Fruit fly (Drosophila melanogaster) whole organism, embryonic: ENCODE measurements around the gene gdl.

Experiments
- Adf1 ChIP-seq: fragments of 200-800 bp; sonication (Bioruptor generic); IDR thresholded peaks from 2 replicates; pipeline ENCODE4 v1.3.6; 2022; ENCODE audit warnings: missing biosample characterization, missing genetic modification characterization
- Bgb ChIP-seq: fragments of 200-800 bp; sonication (Bioruptor generic); IDR thresholded peaks from 2 replicates; pipeline ENCODE4 v1.3.6; 2022; ENCODE audit warnings: missing biosample characterization, missing genetic modification characterization; ENCODE audit not compliant: partially characterized antibody
- Blimp-1 ChIP-seq: fragments of 200-800 bp; sonication (Bioruptor generic); optimal IDR thresholded peaks from 3 replicates; lab custom pipeline; 2018; ENCODE audit warnings: missing biosample characterization, missing genetic modification characterization, mild to moderate bottlenecking, moderate library complexity, missing genetic modification reagents
- BtbVII ChIP-seq: fragments of 200-800 bp; sonication (Bioruptor generic); optimal IDR thresholded peaks from 3 replicates; lab custom pipeline; 2017; ENCODE audit warnings: missing biosample characterization, mild to moderate bottlenecking, missing genetic modification characterization
- CG10267 ChIP-seq: fragments of 200-800 bp; sonication (Bioruptor generic); optimal IDR thresholded peaks from 2 replicates; lab custom pipeline; 2018; ENCODE audit warnings: missing biosample characterization, mild to moderate bottlenecking, missing genetic modification characterization, moderate library complexity
- CG11504 ChIP-seq: fragments of 200-800 bp; sonication (Bioruptor generic); optimal IDR thresholded peaks from 3 replicates; lab custom pipeline; 2019; ENCODE audit warnings: missing biosample characterization, mild to moderate bottlenecking, missing genetic modification characterization, moderate library complexity
- CG12155 ChIP-seq: fragments of 200-800 bp; sonication (Bioruptor generic); optimal IDR thresholded peaks from 3 replicates; lab custom pipeline; 2016; ENCODE audit warnings: missing biosample characterization, missing genetic modification characterization
- CG13624 ChIP-seq: fragments of 200-800 bp; sonication (Bioruptor generic); optimal IDR thresholded peaks from 2 replicates; lab custom pipeline; 2016; ENCODE audit warnings: missing biosample characterization, missing genetic modification characterization
- CG14050 ChIP-seq: fragments of 200-800 bp; sonication (Bioruptor generic); IDR thresholded peaks from 3 replicates; pipeline ENCODE4 v1.3.6; 2022; ENCODE audit warnings: missing biosample characterization, missing genetic modification characterization
- CG1647 ChIP-seq: fragments of 200-800 bp; sonication (Bioruptor generic); optimal IDR thresholded peaks from 3 replicates; lab custom pipeline; 2016; ENCODE audit warnings: missing biosample characterization, missing genetic modification characterization
- CG16815 ChIP-seq: fragments of 200-800 bp; sonication (Bioruptor generic); optimal IDR thresholded peaks from 3 replicates; lab custom pipeline; 2017; ENCODE audit warnings: missing biosample characterization, mild to moderate bottlenecking, missing genetic modification characterization
- CG18476 ChIP-seq: fragments of 200-800 bp; sonication (Bioruptor generic); optimal IDR thresholded peaks from 2 replicates; lab custom pipeline; 2016; ENCODE audit warnings: missing biosample characterization, mild to moderate bottlenecking, missing genetic modification characterization
- CG2199 ChIP-seq: fragments of 200-800 bp; sonication (Bioruptor generic); IDR thresholded peaks from 3 replicates; pipeline ENCODE4 v1.3.6; 2022; ENCODE audit warnings: missing biosample characterization, missing genetic modification characterization
- CG2202 ChIP-seq: fragments of 200-800 bp; sonication (Bioruptor generic); optimal IDR thresholded peaks from 2 replicates; lab custom pipeline; 2018; ENCODE audit warnings: missing biosample characterization, mild to moderate bottlenecking, missing genetic modification characterization
- CG30431 ChIP-seq: fragments of 200-800 bp; sonication (Bioruptor generic); optimal IDR thresholded peaks from 2 replicates; lab custom pipeline; 2017; ENCODE audit warnings: missing biosample characterization, missing genetic modification characterization
- CG34422 ChIP-seq: fragments of 200-800 bp; sonication (Bioruptor generic); IDR thresholded peaks from 3 replicates; pipeline ENCODE4 v1.3.6; 2022; ENCODE audit warnings: missing biosample characterization, missing genetic modification characterization
- CG4404 ChIP-seq: fragments of 200-800 bp; sonication (Bioruptor generic); IDR thresholded peaks from 2 replicates; pipeline ENCODE4 v1.3.6; 2022; ENCODE audit warnings: missing biosample characterization, missing genetic modification characterization
- CG5953 ChIP-seq: fragments of 200-800 bp; sonication (Bioruptor generic); IDR thresholded peaks from 2 replicates; pipeline ENCODE4 v1.3.6; 2022; ENCODE audit warnings: missing biosample characterization, missing genetic modification characterization
- CG6683 ChIP-seq: fragments of 200-800 bp; sonication (Bioruptor generic); optimal IDR thresholded peaks from 2 replicates; lab custom pipeline; 2017; ENCODE audit warnings: missing biosample characterization, mild to moderate bottlenecking, missing genetic modification characterization, missing genetic modification reagents
- CG9609 ChIP-seq: fragments of 200-800 bp; sonication (Bioruptor generic); optimal IDR thresholded peaks from 3 replicates; lab custom pipeline; 2016; ENCODE audit warnings: missing biosample characterization, missing genetic modification characterization
- CoRest ChIP-seq: fragments of 200-800 bp; sonication (Bioruptor generic); optimal IDR thresholded peaks from 3 replicates; lab custom pipeline; 2018; ENCODE audit warnings: missing biosample characterization, mild to moderate bottlenecking, missing genetic modification characterization, moderate library complexity
- Dbx ChIP-seq: fragments of 200-800 bp; sonication (Bioruptor generic); IDR thresholded peaks from 3 replicates; pipeline ENCODE4 v1.3.6; 2022; ENCODE audit warnings: missing biosample characterization, missing genetic modification characterization
- Dp ChIP-seq: fragments of 200-800 bp; sonication (Bioruptor generic); optimal IDR thresholded peaks from 2 replicates; lab custom pipeline; 2018; ENCODE audit warnings: missing biosample characterization, mild to moderate bottlenecking, missing genetic modification characterization, moderate library complexity
- E2f1 ChIP-seq: fragments of 200-800 bp; sonication (Bioruptor generic); IDR thresholded peaks from 2 replicates; pipeline ENCODE4 v1.3.6; 2022; ENCODE audit warnings: missing biosample characterization, missing genetic modification characterization
- Eip74EF ChIP-seq, 2 experiments: fragments of 200-800 bp in 1 of 2; fragments of >200 bp in 1 of 2; sonication (Bioruptor generic) in 1 of 2; optimal IDR thresholded peaks; 2 replicates each; lab custom pipeline; 2017 to 2019; ENCODE audit warnings: missing biosample characterization in 2 of 2, missing genetic modification characterization in 2 of 2, mild to moderate bottlenecking in 1 of 2, moderate library complexity in 1 of 2
- HmgD ChIP-seq: fragments of 200-800 bp; sonication (Bioruptor generic); optimal IDR thresholded peaks from 3 replicates; lab custom pipeline; 2016; ENCODE audit warnings: missing biosample characterization, missing genetic modification characterization
- Lpt ChIP-seq: fragments of >200 bp; optimal IDR thresholded peaks from 2 replicates; lab custom pipeline; 2018; ENCODE audit warnings: missing biosample characterization, missing genetic modification characterization
- Med ChIP-seq: fragments of 200-800 bp; sonication (Bioruptor generic); peaks from one replicate; lab custom pipeline; 2016; ENCODE audit warnings: missing biosample characterization, missing genetic modification characterization, mild to moderate bottlenecking, inconsistent platforms, moderate library complexity
- NC2β ChIP-seq: fragments of 200-800 bp; sonication (Bioruptor generic); optimal IDR thresholded peaks from 2 replicates; lab custom pipeline; 2016; ENCODE audit warnings: missing biosample characterization, missing genetic modification characterization
- NK7.1 ChIP-seq: fragments of 200-800 bp; sonication (Bioruptor generic); optimal IDR thresholded peaks from 3 replicates; lab custom pipeline; 2016; ENCODE audit warnings: missing biosample characterization, missing genetic modification characterization
- Xbp1 ChIP-seq: fragments of 200-800 bp; sonication (Bioruptor generic); optimal IDR thresholded peaks from 3 replicates; lab custom pipeline; 2016; ENCODE audit warnings: missing biosample characterization, mild to moderate bottlenecking, missing genetic modification characterization
- ase ChIP-seq: fragments of 200-800 bp; sonication (Bioruptor generic); IDR thresholded peaks from 3 replicates; pipeline ENCODE4 v1.3.6; 2022; ENCODE audit warnings: missing biosample characterization, missing genetic modification characterization
- bab2 ChIP-seq: fragments of 200-800 bp; sonication (Bioruptor generic); optimal IDR thresholded peaks from 2 replicates; lab custom pipeline; 2016; ENCODE audit warnings: missing biosample characterization, missing genetic modification characterization
- bsh ChIP-seq, 2 experiments: fragments of 200-800 bp; sonication (Bioruptor generic); optimal IDR thresholded peaks; 2 replicates each; lab custom pipeline; 2017 to 2018; ENCODE audit warnings: mild to moderate bottlenecking in 2 of 2, missing biosample characterization in 2 of 2, missing genetic modification characterization in 2 of 2, moderate library complexity in 1 of 2
- cwo ChIP-seq: fragments of 200-800 bp; sonication (Bioruptor generic); optimal IDR thresholded peaks from 3 replicates; lab custom pipeline; 2017; ENCODE audit warnings: missing biosample characterization, missing genetic modification characterization, mild to moderate bottlenecking, moderate library complexity, missing genetic modification reagents
- dan ChIP-seq: fragments of 200-800 bp; sonication (Bioruptor generic); IDR thresholded peaks from 2 replicates; pipeline ENCODE4 v1.3.6; 2022; ENCODE audit warnings: missing biosample characterization, missing genetic modification characterization
- dimm ChIP-seq: fragments of 200-800 bp; sonication (Bioruptor generic); IDR thresholded peaks from 2 replicates; pipeline ENCODE4 v1.3.6; 2022; ENCODE audit warnings: missing biosample characterization, missing genetic modification characterization
- gro ChIP-seq: fragments of 200-800 bp; sonication (Bioruptor generic); optimal IDR thresholded peaks from 2 replicates; lab custom pipeline; 2016; ENCODE audit warnings: missing biosample characterization, missing genetic modification characterization
- h ChIP-seq: fragments of >200 bp; optimal IDR thresholded peaks from 2 replicates; lab custom pipeline; 2017
- luna ChIP-seq: fragments of 200-800 bp; sonication (Bioruptor generic); optimal IDR thresholded peaks from 2 replicates; lab custom pipeline; 2016; ENCODE audit warnings: missing biosample characterization, missing genetic modification characterization
- nau ChIP-seq: fragments of 200-800 bp; sonication (Bioruptor generic); optimal IDR thresholded peaks from 3 replicates; lab custom pipeline; 2017; ENCODE audit warnings: missing biosample characterization, mild to moderate bottlenecking, missing genetic modification characterization, missing genetic modification reagents
- nerfin-2 ChIP-seq: fragments of 200-800 bp; sonication (Bioruptor generic); IDR thresholded peaks from 2 replicates; pipeline ENCODE4 v1.3.6; 2022; ENCODE audit warnings: missing biosample characterization, missing genetic modification characterization; ENCODE audit not compliant: partially characterized antibody
- peb ChIP-seq: fragments of 200-800 bp; sonication (Bioruptor generic); IDR thresholded peaks from 2 replicates; pipeline ENCODE4 v1.3.6; 2022; ENCODE audit warnings: missing biosample characterization, missing genetic modification characterization
- pzg ChIP-seq: fragments of 200-800 bp; sonication (Bioruptor generic); optimal IDR thresholded peaks from 3 replicates; lab custom pipeline; 2018; ENCODE audit warnings: missing biosample characterization, mild to moderate bottlenecking, missing genetic modification characterization, moderate library complexity
- ro ChIP-seq: fragments of 200-800 bp; sonication (Bioruptor generic); IDR thresholded peaks from 2 replicates; pipeline ENCODE4 v1.3.6; 2022; ENCODE audit warnings: missing biosample characterization, missing genetic modification characterization
- shn ChIP-seq: fragments of 200-800 bp; sonication (Bioruptor generic); optimal IDR thresholded peaks from 3 replicates; lab custom pipeline; 2016; ENCODE audit warnings: missing biosample characterization, missing genetic modification characterization
- sna ChIP-seq: fragments of 200-800 bp; sonication (Bioruptor generic); IDR thresholded peaks from 2 replicates; pipeline ENCODE4 v1.3.6; 2022; ENCODE audit warnings: missing biosample characterization, missing genetic modification characterization; ENCODE audit not compliant: partially characterized antibody
- sr ChIP-seq: fragments of 200-800 bp; sonication (Bioruptor generic); IDR thresholded peaks from 3 replicates; pipeline ENCODE4 v1.3.6; 2022; ENCODE audit warnings: missing biosample characterization, missing genetic modification characterization
- tna ChIP-seq: fragments of 200-800 bp; sonication (Bioruptor generic); IDR thresholded peaks from 2 replicates; pipeline ENCODE4 v1.3.6; 2022; ENCODE audit warnings: missing biosample characterization, missing genetic modification characterization; ENCODE audit not compliant: partially characterized antibody
- usp ChIP-seq: fragments of >200 bp; optimal IDR thresholded peaks from 2 replicates; lab custom pipeline; 2017; ENCODE audit warnings: missing biosample characterization, missing genetic modification characterization

Gene gdl

DNA sequence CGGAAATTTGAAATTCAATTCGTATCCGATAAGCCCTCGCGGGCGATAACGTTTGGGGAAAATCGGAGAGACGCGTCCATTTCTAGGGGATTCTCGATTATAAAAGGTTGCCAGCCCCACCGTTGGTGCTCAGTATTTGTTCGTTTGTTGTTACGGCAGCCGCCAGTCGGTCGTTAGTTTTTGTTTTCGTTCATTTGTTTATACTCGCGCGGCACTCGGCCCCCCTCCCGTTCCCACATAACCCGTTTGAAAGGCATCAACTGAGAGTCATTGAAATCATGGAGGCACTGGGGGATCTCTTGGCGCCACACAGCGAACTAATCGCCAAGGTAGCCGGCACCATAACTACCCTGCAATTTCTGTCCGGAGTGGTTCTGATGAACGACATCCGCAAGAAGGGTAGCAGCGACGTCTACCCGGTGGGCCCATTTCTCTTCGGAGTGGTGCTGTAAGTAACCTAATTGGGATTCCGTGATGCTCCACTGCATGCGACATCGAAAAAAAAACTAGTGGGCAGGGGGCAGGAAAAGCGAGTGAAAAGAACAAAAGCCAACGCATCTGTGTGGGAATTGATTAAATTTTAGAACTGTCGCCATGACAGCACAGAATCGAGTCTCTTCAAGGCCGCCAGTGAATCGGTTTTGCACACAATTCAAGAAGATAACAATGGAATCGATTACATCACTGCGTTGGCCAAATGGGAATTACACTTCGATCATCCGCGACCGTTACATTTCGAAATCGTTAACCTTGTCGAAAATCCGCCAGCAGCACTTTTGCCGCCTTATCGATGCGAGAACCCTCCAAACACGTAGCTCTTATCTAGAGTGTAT, 8.2 kb upstream of the gdl start, which contains the start of gene CG7272 (continued):
- no peak for TF ChIP-seq bsh (GFP tag; optimal IDR thresholded peaks at IDR 0.05; lab: Kevin White, UChicago)
- TF ChIP-seq peb (GFP tag; lab: Robert Waterston, UW) = no peak
- TF ChIP-seq pzg (GFP tag; lab: Kevin White, UChicago) = peak; percentile 83
- TF ChIP-seq Xbp1 (GFP tag; lab: Kevin White, UChicago) = no peak
- no peak for TF ChIP-seq ro
- TF ChIP-seq E2f1 (GFP tag; lab: Robert Waterston, UW) = peak; percentile 36; the same call in 1 of the 2 replicates
- peak; percentile 37; the same call in 1 of the 2 replicates for TF ChIP-seq Adf1 (GFP tag; lab: Robert Waterston, UW)
- TF ChIP-seq shn (GFP tag; lab: Kevin White, UChicago) = no peak
- TF ChIP-seq h (lab: Kevin White, UChicago) = no peak
- TF ChIP-seq CG9609 (GFP tag; lab: Kevin White, UChicago) = no peak
- no peak for TF ChIP-seq ase (GFP tag; lab: Robert Waterston, UW)
- TF ChIP-seq CG16815 (GFP tag; lab: Kevin White, UChicago) = no peak
- TF ChIP-seq CG10267 = no peak
- no peak for TF ChIP-seq luna
- 0 out of 2 replicates have a peak, but pooled peaks have one; percentile 36 for TF ChIP-seq sna (GFP tag; lab: Robert Waterston, UW)
- TF ChIP-seq bab2 = peak; percentile 8
- TF ChIP-seq CG34422 (GFP tag; lab: Robert Waterston, UW) = peak; percentile 62; the same call in 1 of the 3 replicates
- peak; percentile 92 for TF ChIP-seq Dp (GFP tag; lab: Kevin White, UChicago)
- TF ChIP-seq CG11504 (tag; lab: Kevin White, UChicago) = no peak
- TF ChIP-seq CG1647 = no peak
- TF ChIP-seq CG2202 = no peak
- TF ChIP-seq CG30431 (GFP tag; lab: Kevin White, UChicago) = no peak
- no peak for TF ChIP-seq BtbVII (GFP tag; lab: Kevin White, UChicago)
- no peak for TF ChIP-seq nau (GFP tag; lab: Kevin White, UChicago)
- no peak for TF ChIP-seq NK7.1 (GFP tag; lab: Kevin White, UChicago)
- peak; percentile 88 for TF ChIP-seq Med
- TF ChIP-seq Blimp-1 (GFP tag; lab: Kevin White, UChicago) = peak; percentile 17
- TF ChIP-seq CoRest = peak; percentile 9
- no peak for TF ChIP-seq usp (GFP tag; lab: Kevin White, UChicago)
- TF ChIP-seq NC2β = no peak
- TF ChIP-seq Eip74EF (GFP tag; optimal IDR thresholded peaks at IDR 0.05; lab: Kevin White, UChicago) = no peak
- TF ChIP-seq Lpt (GFP tag; lab: Kevin White, UChicago) = no peak
- TF ChIP-seq nerfin-2 (GFP tag; lab: Robert Waterston, UW) = no peak
- no peak for TF ChIP-seq CG12155 (GFP tag; lab: Kevin White, UChicago)
- no peak for TF ChIP-seq CG5953 (GFP tag; lab: Robert Waterston, UW)
- no peak for TF ChIP-seq sr (GFP tag; lab: Robert Waterston, UW)
- TF ChIP-seq Dbx = peak; percentile 69; the same call in 2 of the 3 replicates
- TF ChIP-seq CG13624 (GFP tag; lab: Kevin White, UChicago) = no peak
- TF ChIP-seq dan (GFP tag; lab: Robert Waterston, UW) = no peak
- no peak for TF ChIP-seq CG6683 (GFP tag; lab: Kevin White, UChicago)
- no peak for TF ChIP-seq CG14050 (GFP tag; lab: Robert Waterston, UW)
- TF ChIP-seq tna = no peak
- TF ChIP-seq gro (GFP tag; lab: Kevin White, UChicago) = no peak
- no peak for TF ChIP-seq CG18476 (GFP tag; lab: Kevin White, UChicago)
- no peak for TF ChIP-seq CG2199 (GFP tag; lab: Robert Waterston, UW)
- no peak for TF ChIP-seq HmgD
- no peak for TF ChIP-seq cwo (GFP tag; lab: Kevin White, UChicago)
- no peak for TF ChIP-seq CG4404 (GFP tag; lab: Robert Waterston, UW)
- peak; percentile 68; the same call in 1 of the 2 replicates for TF ChIP-seq Bgb
- no peak for TF ChIP-seq dimm (GFP tag; lab: Robert Waterston, UW)
